Fruit fly (Drosophila melanogaster) whole organism, wandering third instar larva: ENCODE data around the gene mkg-p.

Source experiments
- CG32264 ChIP-seq: fragments of 200-800 bp; sonication (Bioruptor generic); optimal IDR thresholded peaks from 2 replicates; lab custom pipeline; 2016; ENCODE audit warnings: missing biosample characterization, missing genetic modification characterization
- CrebA ChIP-seq: fragments of 200-800 bp; sonication (Bioruptor generic); optimal IDR thresholded peaks from 2 replicates; lab custom pipeline; 2016; ENCODE audit warnings: missing biosample characterization, mild to moderate bottlenecking, missing genetic modification characterization, borderline replicate concordance
- Dif ChIP-seq: fragments of 200-275, 200-300 bp; sonication (Bioruptor generic); optimal IDR thresholded peaks from 2 replicates; lab custom pipeline; 2018; ENCODE audit warnings: missing biosample characterization, missing genetic modification characterization; ENCODE audit not compliant: partially characterized antibody
- GATAd ChIP-seq: sonication (Bioruptor generic); optimal IDR thresholded peaks from 2 replicates; lab custom pipeline; 2016; ENCODE audit warnings: missing biosample characterization, missing genetic modification characterization
- HLH106 ChIP-seq: fragments of 200-800 bp; optimal IDR thresholded peaks from 3 replicates; lab custom pipeline; 2019; ENCODE audit warnings: missing biosample characterization, mild to moderate bottlenecking, missing genetic modification characterization, moderate library complexity
- Hnf4 ChIP-seq: fragments of 200-800 bp; sonication (Bioruptor generic); optimal IDR thresholded peaks from 2 replicates; lab custom pipeline; 2016; ENCODE audit warnings: missing biosample characterization, mild to moderate bottlenecking, missing genetic modification characterization
- Hr78 ChIP-seq: fragments of >200 bp; optimal IDR thresholded peaks from 2 replicates; lab custom pipeline; 2017; ENCODE audit warnings: missing biosample characterization, missing genetic modification characterization
- Hr83 ChIP-seq: fragments of 200-300 bp; sonication (Bioruptor generic); optimal IDR thresholded peaks from 2 replicates; lab custom pipeline; 2016; ENCODE audit warnings: missing biosample characterization, mild to moderate bottlenecking, missing genetic modification characterization, moderate library complexity; ENCODE audit not compliant: poor library complexity, severe bottlenecking
- Jra ChIP-seq: sonication (Bioruptor generic); optimal IDR thresholded peaks from 2 replicates; lab custom pipeline; 2016; ENCODE audit warnings: missing biosample characterization, missing genetic modification characterization
- Mio ChIP-seq: sonication (Bioruptor generic); optimal IDR thresholded peaks from 2 replicates; lab custom pipeline; 2016; ENCODE audit warnings: missing biosample characterization, missing genetic modification characterization
- N ChIP-seq: fragments of >200 bp; optimal IDR thresholded peaks from 2 replicates; lab custom pipeline; 2018; ENCODE audit warnings: missing biosample characterization, missing external identifiers, missing genetic modification characterization
- OdsH ChIP-seq: fragments of 200-800 bp; sonication (Bioruptor generic); optimal IDR thresholded peaks from 2 replicates; lab custom pipeline; 2016; ENCODE audit warnings: missing biosample characterization, mild to moderate bottlenecking, missing genetic modification characterization
- Rel ChIP-seq, 2 experiments: fragments of 200-800 bp; sonication (Bioruptor generic) in 1 of 2; optimal IDR thresholded peaks; 2 replicates in 1 of 2; 3 replicates in 1 of 2; lab custom pipeline; 2016 to 2019; ENCODE audit warnings: mild to moderate bottlenecking in 2 of 2, missing biosample characterization in 2 of 2, missing genetic modification characterization in 2 of 2, moderate library complexity in 1 of 2
- Sp1 ChIP-seq: fragments of 200-800 bp; sonication (Bioruptor generic); optimal IDR thresholded peaks from 3 replicates; lab custom pipeline; 2019; ENCODE audit warnings: missing biosample characterization, mild to moderate bottlenecking, missing genetic modification characterization, moderate library complexity
- Vsx2 ChIP-seq: fragments of 200-300, 225-300 bp; sonication (Bioruptor generic); optimal IDR thresholded peaks from 2 replicates; lab custom pipeline; 2018; ENCODE audit warnings: missing biosample characterization, missing genetic modification characterization; ENCODE audit not compliant: partially characterized antibody
- br ChIP-seq: fragments of 200-800 bp; sonication (Bioruptor generic); optimal IDR thresholded peaks from 2 replicates; lab custom pipeline; 2016; ENCODE audit warnings: missing biosample characterization, missing genetic modification characterization
- brk ChIP-seq: fragments of 200-800 bp; sonication (Bioruptor generic); optimal IDR thresholded peaks from 2 replicates; lab custom pipeline; 2016; ENCODE audit warnings: missing biosample characterization, mild to moderate bottlenecking, missing genetic modification characterization
- dl ChIP-seq, 2 experiments: fragments of 175-275, 200-275 bp in 1 of 2; fragments of 200-275 bp in 1 of 2; sonication (Bioruptor generic); optimal IDR thresholded peaks; lab custom pipeline; 2018; ENCODE audit warnings: mild to moderate bottlenecking in 2 of 2, missing biosample characterization in 2 of 2, missing genetic modification characterization in 2 of 2, moderate library complexity in 2 of 2; ENCODE audit not compliant: partially characterized antibody in 2 of 2, insufficient read depth in 1 of 2
- dmrt93B ChIP-seq: fragments of 200-800 bp; sonication (Bioruptor generic); optimal IDR thresholded peaks from 2 replicates; lab custom pipeline; 2018; ENCODE audit warnings: missing biosample characterization, mild to moderate bottlenecking, missing genetic modification characterization
- dsf ChIP-seq: sonication (Bioruptor generic); optimal IDR thresholded peaks from 2 replicates; lab custom pipeline; 2016; ENCODE audit warnings: missing biosample characterization, missing genetic modification characterization, borderline replicate concordance
- ey ChIP-seq: fragments of 200-800 bp; sonication (Bioruptor generic); optimal IDR thresholded peaks from 2 replicates; lab custom pipeline; 2016; ENCODE audit warnings: missing biosample characterization, missing genetic modification characterization
- foxo ChIP-seq, 2 experiments: fragments of 200-800 bp; sonication (Bioruptor generic); optimal IDR thresholded peaks; 2 replicates in 1 of 2; 3 replicates in 1 of 2; lab custom pipeline; 2016 to 2017; ENCODE audit warnings: missing biosample characterization in 2 of 2, missing genetic modification characterization in 2 of 2
- fru ChIP-seq: fragments of 200-800 bp; sonication (Bioruptor generic); optimal IDR thresholded peaks from 3 replicates; lab custom pipeline; 2016; ENCODE audit warnings: missing biosample characterization, mild to moderate bottlenecking, missing genetic modification characterization
- h ChIP-seq: fragments of 200-800 bp; sonication (Bioruptor generic); optimal IDR thresholded peaks from 3 replicates; lab custom pipeline; 2016; ENCODE audit warnings: missing biosample characterization, mild to moderate bottlenecking, missing genetic modification characterization
- jim ChIP-seq: fragments of 175-275, 200-325 bp; sonication (Bioruptor generic); optimal IDR thresholded peaks from 2 replicates; lab custom pipeline; 2016; ENCODE audit warnings: missing biosample characterization, mild to moderate bottlenecking, missing genetic modification characterization
- lola ChIP-seq: fragments of >200 bp; optimal IDR thresholded peaks from 2 replicates; lab custom pipeline; 2017; ENCODE audit warnings: missing biosample characterization, missing genetic modification characterization
- psq ChIP-seq: fragments of 200-800 bp; sonication (Bioruptor generic); optimal IDR thresholded peaks from 3 replicates; lab custom pipeline; 2017; ENCODE audit warnings: missing biosample characterization, mild to moderate bottlenecking, missing genetic modification characterization, moderate library complexity
- rgr ChIP-seq: fragments of 200-800 bp; sonication (Bioruptor generic); optimal IDR thresholded peaks from 3 replicates; lab custom pipeline; 2016; ENCODE audit warnings: missing biosample characterization, mild to moderate bottlenecking, missing genetic modification characterization
- sage ChIP-seq: fragments of 200-800 bp; sonication (Bioruptor generic); optimal IDR thresholded peaks from 2 replicates; lab custom pipeline; 2016; ENCODE audit warnings: missing biosample characterization, mild to moderate bottlenecking, missing genetic modification characterization
- sv ChIP-seq: fragments of 200-800 bp; sonication (Bioruptor generic); optimal IDR thresholded peaks from 3 replicates; lab custom pipeline; 2016; ENCODE audit warnings: missing biosample characterization, missing genetic modification characterization
- tai ChIP-seq: sonication (Bioruptor generic); optimal IDR thresholded peaks from 2 replicates; lab custom pipeline; 2016; ENCODE audit warnings: missing biosample characterization, missing genetic modification characterization
- usp ChIP-seq: fragments of >200 bp; optimal IDR thresholded peaks from 2 replicates; lab custom pipeline; 2017; ENCODE audit warnings: missing biosample characterization, missing genetic modification characterization
- woc ChIP-seq: sonication (Bioruptor generic); optimal IDR thresholded peaks from 2 replicates; lab custom pipeline; 2016; ENCODE audit warnings: missing biosample characterization, mild to moderate bottlenecking, missing genetic modification characterization

mkg-p gene

dm6 chr3L:8368694-8369344 is 36.3 kb downstream of the mkg-p start:
- TF ChIP-seq br (GFP tag; lab: Kevin White, UChicago) = peak; percentile 52
- TF ChIP-seq psq (GFP tag; lab: Kevin White, UChicago) = peak; percentile 32
- no peak for TF ChIP-seq dsf (GFP tag; lab: Kevin White, UChicago)
- TF ChIP-seq usp (GFP tag; lab: Kevin White, UChicago) = no peak
- peak; percentile 79 for TF ChIP-seq h (GFP tag; lab: Kevin White, UChicago)
- no peak for TF ChIP-seq Hr83 (GFP tag; lab: Kevin White, UChicago)
- TF ChIP-seq rgr = peak; percentile 32
- peak; percentile 55 for TF ChIP-seq Sp1 (GFP tag; lab: Kevin White, UChicago)
- TF ChIP-seq dmrt93B (GFP tag; lab: Kevin White, UChicago) = peak; percentile 60
- TF ChIP-seq foxo (GFP tag; optimal IDR thresholded peaks at IDR 0.05; lab: Kevin White, UChicago) = peak in 1 of 2 experiments; percentile 60
- TF ChIP-seq OdsH = peak; percentile 67
- TF ChIP-seq sage (GFP tag; lab: Kevin White, UChicago) = peak; percentile 36
- peak; percentile 68 for TF ChIP-seq HLH106 (tag; lab: Kevin White, UChicago)
- peak; percentile 88 for TF ChIP-seq CrebA (GFP tag; lab: Kevin White, UChicago)
- peak; percentile 77 for TF ChIP-seq ey (GFP tag; lab: Kevin White, UChicago)
- TF ChIP-seq Rel (GFP tag; optimal IDR thresholded peaks at IDR 0.05; lab: Kevin White, UChicago) = peak; percentile 89
- TF ChIP-seq Rel (tag; optimal IDR thresholded peaks at IDR 0.05; lab: Kevin White, UChicago) = no peak
- TF ChIP-seq woc = peak; percentile 63
- TF ChIP-seq lola (GFP tag; lab: Kevin White, UChicago) = no peak
- TF ChIP-seq fru (GFP tag; lab: Kevin White, UChicago) = peak; percentile 77

- no peak for TF ChIP-seq woc
- TF ChIP-seq GATAd = no peak
- TF ChIP-seq dmrt93B (GFP tag; lab: Kevin White, UChicago) = no peak
- TF ChIP-seq CG32264 (GFP tag; lab: Kevin White, UChicago) = no peak
- TF ChIP-seq dsf (GFP tag; lab: Kevin White, UChicago) = no peak
- TF ChIP-seq fru (GFP tag; lab: Kevin White, UChicago) = no peak
- no peak for TF ChIP-seq sage (GFP tag; lab: Kevin White, UChicago)
- TF ChIP-seq psq (GFP tag; lab: Kevin White, UChicago) = no peak
- TF ChIP-seq HLH106 (tag; lab: Kevin White, UChicago) = no peak
- TF ChIP-seq CrebA (GFP tag; lab: Kevin White, UChicago) = no peak
- TF ChIP-seq usp (GFP tag; lab: Kevin White, UChicago) = no peak
- TF ChIP-seq Hr83 (GFP tag; lab: Kevin White, UChicago) = no peak
- TF ChIP-seq lola (GFP tag; lab: Kevin White, UChicago) = no peak
- no peak for TF ChIP-seq dl (GFP tag; optimal IDR thresholded peaks at IDR 0.05; lab: Kevin White, UChicago; ENCODE audit: insufficient read depth in 1 of 2, partially characterized antibody in 2 of 2)
- TF ChIP-seq OdsH = no peak
- no peak for TF ChIP-seq Mio (GFP tag; lab: Kevin White, UChicago)
- no peak for TF ChIP-seq Hnf4 (GFP tag; lab: Kevin White, UChicago)
These were observed 41.8 kb downstream of the mkg-p start for dm6 chr3L:8363266-8363665.

- TF ChIP-seq dl (GFP tag; optimal IDR thresholded peaks at IDR 0.05; lab: Kevin White, UChicago; ENCODE audit: insufficient read depth in 1 of 2, partially characterized antibody in 2 of 2) (peak in 1 of 2 experiments; percentile 31), fru (GFP tag; lab: Kevin White, UChicago) (peak; percentile 65), br (GFP tag; lab: Kevin White, UChicago) (peak; percentile 25), Hr83 (GFP tag; lab: Kevin White, UChicago) (peak; percentile 72), GATAd (no peak), Hr78 (GFP tag; lab: Kevin White, UChicago) (no peak), sv (no peak), Dif (GFP tag; lab: Kevin White, UChicago) (peak; percentile 86), CrebA (GFP tag; lab: Kevin White, UChicago) (peak; percentile 19), brk (GFP tag; lab: Kevin White, UChicago) (no peak), Rel (GFP tag; optimal IDR thresholded peaks at IDR 0.05; lab: Kevin White, UChicago) (no peak), Rel (tag; optimal IDR thresholded peaks at IDR 0.05; lab: Kevin White, UChicago) (peak; percentile 22), Vsx2 (GFP tag; lab: Kevin White, UChicago) (peak; percentile 92), N (no peak), Jra (GFP tag; lab: Kevin White, UChicago) (peak; percentile 76), ey (GFP tag; lab: Kevin White, UChicago) (no peak), Sp1 (GFP tag; lab: Kevin White, UChicago) (peak; percentile 60), tai (GFP tag; lab: Kevin White, UChicago) (no peak), psq (GFP tag; lab: Kevin White, UChicago) (peak; percentile 66), foxo (GFP tag; optimal IDR thresholded peaks at IDR 0.05; lab: Kevin White, UChicago) (peak in 1 of 2 experiments; percentile 35), Hnf4 (GFP tag; lab: Kevin White, UChicago) (peak; percentile 61), jim (GFP tag; lab: Kevin White, UChicago) (peak; percentile 46), HLH106 (tag; lab: Kevin White, UChicago) (peak; percentile 17), h (GFP tag; lab: Kevin White, UChicago) (peak; percentile 87), OdsH (peak; percentile 29), lola (GFP tag; lab: Kevin White, UChicago) (no peak)
These were observed 44.4 kb downstream of the mkg-p start, which contains the start of gene Idh for dm6 chr3L:8360643-8361110. TSS of gene Idh (minus strand) at chr3L:8360906.
